4 worm cellular contexts compared by ENCODE assay signal in the genomic region with DNA sequence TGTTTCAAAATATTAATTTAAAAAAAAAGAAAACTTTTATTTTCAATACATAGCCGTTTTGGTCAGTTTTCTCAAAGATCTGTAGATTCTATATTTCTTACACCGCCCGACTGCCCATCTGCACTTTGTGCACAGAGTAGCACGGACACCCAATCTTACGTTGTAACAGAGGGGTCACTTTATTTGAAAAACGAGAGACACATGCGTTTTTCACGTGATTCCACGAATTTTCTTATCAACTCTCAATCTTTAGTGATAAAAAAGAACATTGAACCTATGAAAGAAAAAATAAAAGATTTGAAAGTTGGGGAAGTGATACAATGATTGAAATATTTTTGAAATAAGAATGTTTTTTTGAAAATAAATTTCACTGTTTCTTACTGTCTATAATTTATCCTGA.
TF ChIP-seq lines count a peak whose summit lies in the region.

No protein-coding gene starts in this region.

TF ChIP-seq in whole organism, L1 larva, 84 proteins besides CTCF, POLR2A, EP300 and RAD21 (continued from another document):
- TF ChIP-seq efl-1 (optimal IDR thresholded peaks at IDR 0.05; lab: Kevin White, UChicago): peak in 1 of 2 experiments; percentile 1
- no peak for TF ChIP-seq efl-1 (GFP tag; optimal IDR thresholded peaks at IDR 0.05 in 1 of 2; lab: Kevin White, UChicago)
- peak; percentile 74 for TF ChIP-seq rnt-1 (tag; optimal IDR thresholded peaks at IDR 0.05; lab: Kevin White, UChicago)
- no peak for TF ChIP-seq mef-2 (tag; optimal IDR thresholded peaks at IDR 0.05; lab: Kevin White, UChicago)
- TF ChIP-seq nhr-19 (GFP tag; conservative IDR thresholded peaks at IDR 0.05; lab: Robert Waterston, UW): peak; percentile 72
- peak; percentile 58 for TF ChIP-seq lin-14 (GFP tag; optimal IDR thresholded peaks at IDR 0.05; lab: Kevin White, UChicago)
- TF ChIP-seq nhr-11 (tag; optimal IDR thresholded peaks at IDR 0.05; lab: Kevin White, UChicago): no peak
- TF ChIP-seq C04F5.9 (tag; optimal IDR thresholded peaks at IDR 0.05; lab: Kevin White, UChicago): no peak
- no peak for TF ChIP-seq hpl-2 (GFP tag; optimal IDR thresholded peaks at IDR 0.05; lab: Kevin White, UChicago)
- TF ChIP-seq ces-1 (GFP tag; optimal IDR thresholded peaks at IDR 0.05; lab: Kevin White, UChicago): no peak
- TF ChIP-seq efl-3 (GFP tag; optimal IDR thresholded peaks at IDR 0.05; lab: Kevin White, UChicago): no peak
- peak; percentile 7 for TF ChIP-seq ama-1 (optimal IDR thresholded peaks at IDR 0.05; lab: Kevin White, UChicago)
- TF ChIP-seq unc-98 (GFP tag; IDR thresholded peaks at IDR 0.05; lab: Robert Waterston, UW): no peak
- peak in 1 of 2 experiments; percentile 40 for TF ChIP-seq mdl-1 (tag; optimal IDR thresholded peaks at IDR 0.05; lab: Kevin White, UChicago)
- peak in 1 of 2 experiments; percentile 34 for TF ChIP-seq lin-35 (GFP tag; optimal IDR thresholded peaks at IDR 0.05; lab: Kevin White, UChicago)
- TF ChIP-seq mep-1 (tag; optimal IDR thresholded peaks at IDR 0.05; lab: Kevin White, UChicago): no peak
- TF ChIP-seq unc-130 (tag; optimal IDR thresholded peaks at IDR 0.05; lab: Kevin White, UChicago): peak; percentile 77
- no peak for TF ChIP-seq Y116A8C.19 (tag; optimal IDR thresholded peaks at IDR 0.05; lab: Kevin White, UChicago; ENCODE audit: borderline replicate concordance)
- TF ChIP-seq elt-3 (tag; optimal IDR thresholded peaks at IDR 0.05; lab: Kevin White, UChicago): peak in 2 of 6 experiments; percentile 3 to 69
- TF ChIP-seq aly-2 (tag; optimal IDR thresholded peaks at IDR 0.05; lab: Kevin White, UChicago): no peak
- TF ChIP-seq nhr-71 (tag; optimal IDR thresholded peaks at IDR 0.05; lab: Kevin White, UChicago): peak; percentile 65
- no peak for TF ChIP-seq sptf-1 (tag; optimal IDR thresholded peaks at IDR 0.05; lab: Kevin White, UChicago)
- TF ChIP-seq ceh-90 (tag; optimal IDR thresholded peaks at IDR 0.05; lab: Kevin White, UChicago): no peak
- TF ChIP-seq pqm-1 (tag; optimal IDR thresholded peaks at IDR 0.05; lab: Kevin White, UChicago): no peak

TF ChIP-seq in whole organism, L2 larva, 48 proteins besides CTCF, POLR2A, EP300 and RAD21 (continued from another document):
- TF ChIP-seq lin-11 (tag; optimal IDR thresholded peaks at IDR 0.05; lab: Kevin White, UChicago) (no peak), Y55F3AM.14 (GFP tag; optimal IDR thresholded peaks at IDR 0.05; lab: Kevin White, UChicago) (no peak), lin-39 (tag; optimal IDR thresholded peaks at IDR 0.05; lab: Kevin White, UChicago) (no peak), nhr-11 (tag; optimal IDR thresholded peaks at IDR 0.05; lab: Kevin White, UChicago) (no peak), aly-2 (tag; optimal IDR thresholded peaks at IDR 0.05; lab: Kevin White, UChicago) (no peak), nhr-21 (tag; optimal IDR thresholded peaks at IDR 0.05; lab: Kevin White, UChicago) (peak; percentile 36), unc-39 (tag; optimal IDR thresholded peaks at IDR 0.05; lab: Kevin White, UChicago) (no peak), C34F6.9 (tag; optimal IDR thresholded peaks at IDR 0.05; lab: Kevin White, UChicago) (no peak), mbf-1 (tag; optimal IDR thresholded peaks at IDR 0.05; lab: Kevin White, UChicago) (no peak), nhr-6 (tag; optimal IDR thresholded peaks at IDR 0.05; lab: Kevin White, UChicago) (no peak), nhr-129 (tag; optimal IDR thresholded peaks at IDR 0.05; lab: Kevin White, UChicago) (peak; percentile 25), skn-1 (tag; optimal IDR thresholded peaks at IDR 0.05; lab: Kevin White, UChicago) (no peak), alr-1 (tag; optimal IDR thresholded peaks at IDR 0.05; lab: Kevin White, UChicago) (no peak), elt-1 (tag; optimal IDR thresholded peaks at IDR 0.05; lab: Kevin White, UChicago) (no peak), nhr-10 (tag; optimal IDR thresholded peaks at IDR 0.05; lab: Kevin White, UChicago) (no peak), nhr-23 (tag; optimal IDR thresholded peaks at IDR 0.05; lab: Kevin White, UChicago) (no peak), fos-1 (tag; optimal IDR thresholded peaks at IDR 0.05; lab: Kevin White, UChicago) (no peak), crh-2 (tag; optimal IDR thresholded peaks at IDR 0.05; lab: Kevin White, UChicago) (no peak), lin-13 (GFP tag; optimal IDR thresholded peaks at IDR 0.05; lab: Kevin White, UChicago) (no peak), nhr-237 (tag; optimal IDR thresholded peaks at IDR 0.05; lab: Kevin White, UChicago) (no peak), ama-1 (optimal IDR thresholded peaks at IDR 0.05; lab: Kevin White, UChicago) (peak; percentile 50), gmeb-1 (tag; optimal IDR thresholded peaks at IDR 0.05; lab: Kevin White, UChicago) (peak; percentile 1), snpc-4 (tag; optimal IDR thresholded peaks at IDR 0.05; lab: Kevin White, UChicago) (no peak)

TF ChIP-seq in whole organism, L3 larva, 47 proteins besides CTCF, POLR2A, EP300 and RAD21 (continued from another document):
- TF ChIP-seq elt-2 (tag; optimal IDR thresholded peaks at IDR 0.05; lab: Kevin White, UChicago) (peak; percentile 62), jun-1 (tag; optimal IDR thresholded peaks at IDR 0.05; lab: Kevin White, UChicago) (no peak), ZK546.5 (tag; optimal IDR thresholded peaks at IDR 0.05; lab: Kevin White, UChicago) (no peak)

TF ChIP-seq in whole organism, L4 larva, 104 proteins besides CTCF, POLR2A, EP300 and RAD21 (continued from another document):
- TF ChIP-seq hlh-30 (tag; optimal IDR thresholded peaks at IDR 0.05; lab: Kevin White, UChicago; ENCODE audit: insufficient read depth): peak; percentile 79
